Fruit fly (Drosophila melanogaster) whole organism, prepupa: Measurements from ENCODE around the gene Syt1.

ENCODE experiments used
- CG11294 ChIP-seq: fragments of 200-800 bp; sonication (Bioruptor generic); IDR thresholded peaks from 2 replicates; pipeline ENCODE4 v1.3.6; 2022; ENCODE audit warnings: missing biosample characterization, missing genetic modification characterization
- CG11902 ChIP-seq: fragments of 200-800 bp; sonication (Bioruptor generic); optimal IDR thresholded peaks from 3 replicates; lab custom pipeline; 2016; ENCODE audit warnings: missing biosample characterization, missing genetic modification characterization
- CG3032 ChIP-seq: fragments of 200-800 bp; optimal IDR thresholded peaks from 2 replicates; lab custom pipeline; 2019; ENCODE audit warnings: missing biosample characterization, mild to moderate bottlenecking, missing genetic modification characterization, moderate library complexity
- CG3919 ChIP-seq: fragments of 200-800 bp; sonication (Bioruptor generic); optimal IDR thresholded peaks from 3 replicates; lab custom pipeline; 2016; ENCODE audit warnings: missing biosample characterization, missing genetic modification characterization
- CG6854 ChIP-seq: fragments of 200-800 bp; sonication (Bioruptor generic); optimal IDR thresholded peaks from 2 replicates; lab custom pipeline; 2017; ENCODE audit warnings: missing biosample characterization, mild to moderate bottlenecking, missing genetic modification characterization
- Eip93F ChIP-seq: fragments of 200-800 bp; sonication (Bioruptor generic); optimal IDR thresholded peaks from 2 replicates; lab custom pipeline; 2016; ENCODE audit warnings: missing biosample characterization, mild to moderate bottlenecking, missing genetic modification characterization
- Sox102F ChIP-seq: fragments of 200-800 bp; sonication (Bioruptor generic); optimal IDR thresholded peaks from 2 replicates; lab custom pipeline; 2016; ENCODE audit warnings: missing biosample characterization, mild to moderate bottlenecking, missing genetic modification characterization
- svp ChIP-seq: fragments of 200-800 bp; sonication (Bioruptor generic); peaks from one replicate; lab custom pipeline; 2016; ENCODE audit warnings: missing biosample characterization, missing genetic modification characterization

DNA sequence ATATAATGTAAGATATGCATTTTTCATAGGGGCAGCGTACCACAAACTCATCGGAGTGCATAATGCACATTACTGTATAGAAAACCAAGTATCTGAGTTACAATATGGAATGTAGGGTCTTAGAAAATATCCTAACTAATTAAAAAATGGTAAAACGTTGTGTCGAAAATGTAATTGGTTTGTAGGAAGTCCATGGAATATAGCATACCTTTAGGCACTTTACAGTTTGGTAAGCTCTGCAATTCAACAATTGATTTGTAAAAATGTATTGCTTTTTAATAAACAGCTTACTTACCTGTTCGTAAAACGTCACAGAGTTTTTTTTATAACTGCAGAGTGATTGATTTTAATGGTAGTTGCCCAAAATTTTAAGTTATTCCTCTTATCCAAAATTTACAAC lies 12.4 kb upstream of the Syt1 start, which contains the start of gene CG2964:
- TF ChIP-seq CG11902 (GFP tag; lab: Kevin White, UChicago) (no peak), CG3032 (tag; lab: Kevin White, UChicago) (no peak), Sox102F (GFP tag; lab: Kevin White, UChicago) (no peak), svp (no peak), CG6854 (GFP tag; lab: Kevin White, UChicago) (no peak), Eip93F (GFP tag; lab: Kevin White, UChicago) (no peak), CG3919 (GFP tag; lab: Kevin White, UChicago) (no peak), CG11294 (GFP tag; lab: Robert Waterston, UW) (no peak)
